Fruit fly (Drosophila melanogaster): ENCODE measurements around the gene Pdp1.

dm6 chr3L:7865094-7865746 is 1.9 kb downstream of the Pdp1 start:
- TF ChIP-seq CG32264 (GFP tag; optimal IDR thresholded peaks at IDR 0.05), result no peak
- TF ChIP-seq usp (GFP tag; optimal IDR thresholded peaks at IDR 0.05), result no peak
- no peak for TF ChIP-seq GATAd (GFP tag; optimal IDR thresholded peaks at IDR 0.05)
- TF ChIP-seq fru (GFP tag; optimal IDR thresholded peaks at IDR 0.05), result no peak
- TF ChIP-seq CG9705 (GFP tag; optimal IDR thresholded peaks at IDR 0.05), result no peak
- no peak for TF ChIP-seq pan (optimal IDR thresholded peaks at IDR 0.05)
- no peak for TF ChIP-seq sv (GFP tag; optimal IDR thresholded peaks at IDR 0.05)
- TF ChIP-seq psq (GFP tag; optimal IDR thresholded peaks at IDR 0.05), result no peak
- peak; percentile 40 for TF ChIP-seq h (GFP tag; optimal IDR thresholded peaks at IDR 0.05)
- TF ChIP-seq Dif (GFP tag; optimal IDR thresholded peaks at IDR 0.05; ENCODE audit: partially characterized antibody), result no peak

Data from whole organism, wandering third instar larva.